Worm (Caenorhabditis elegans): Measurements from ENCODE around the gene C42D8.9.

Gene C42D8.9

DNA sequence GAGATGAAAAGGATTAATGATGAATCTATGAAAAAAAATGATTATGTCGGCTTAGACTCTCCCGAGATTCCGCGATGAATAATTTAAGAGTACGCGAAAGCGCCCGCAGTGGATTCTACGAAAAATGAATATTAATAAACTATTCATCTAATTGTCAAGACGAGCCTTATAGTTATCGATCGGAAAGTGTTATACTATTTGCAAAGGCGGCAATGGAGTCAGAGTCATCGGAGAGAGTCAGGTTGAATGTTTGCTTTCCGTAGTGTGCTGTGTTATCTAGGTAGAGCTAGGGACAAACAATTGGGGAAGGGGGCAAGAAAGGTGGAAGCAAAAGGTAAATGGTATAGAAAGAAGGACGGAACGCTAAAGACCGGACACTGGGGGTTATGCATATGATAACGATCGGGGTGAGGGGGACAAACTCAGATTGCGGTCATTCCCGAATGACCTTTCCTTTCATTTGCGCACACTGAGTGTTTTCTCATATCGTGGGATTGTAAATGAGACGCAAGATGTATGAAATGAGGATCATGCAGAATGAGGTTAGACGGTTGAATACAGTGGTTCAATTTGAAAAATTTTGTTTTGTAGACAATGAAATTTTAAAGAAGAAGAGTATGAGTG, 16.1 kb upstream of the C42D8.9 start (continued):
- TF ChIP-seq madf-2 (tag; optimal IDR thresholded peaks at IDR 0.05) (no peak), ref-2 (tag; optimal IDR thresholded peaks at IDR 0.05) (no peak), syd-9 (tag; optimal IDR thresholded peaks at IDR 0.05) (no peak), ceh-45 (GFP tag; IDR thresholded peaks at IDR 0.05) (no peak), odd-2 (tag; optimal IDR thresholded peaks at IDR 0.05) (no peak), tbx-7 (tag; optimal IDR thresholded peaks at IDR 0.05) (no peak), sdc-2 (tag; optimal IDR thresholded peaks at IDR 0.05) (peak; percentile 36), ceh-34 (tag; optimal IDR thresholded peaks at IDR 0.05) (peak; percentile 22), ztf-16 (tag; optimal IDR thresholded peaks at IDR 0.05) (no peak), elt-2 (tag; optimal IDR thresholded peaks at IDR 0.05) (peak; percentile 41), ceh-31 (tag; optimal IDR thresholded peaks at IDR 0.05) (peak; percentile 11), K02D7.2 (tag; optimal IDR thresholded peaks at IDR 0.05) (no peak), sox-2 (GFP tag; IDR thresholded peaks at IDR 0.05) (no peak), hlh-13 (GFP tag; optimal IDR thresholded peaks at IDR 0.05) (no peak)

DNA sequence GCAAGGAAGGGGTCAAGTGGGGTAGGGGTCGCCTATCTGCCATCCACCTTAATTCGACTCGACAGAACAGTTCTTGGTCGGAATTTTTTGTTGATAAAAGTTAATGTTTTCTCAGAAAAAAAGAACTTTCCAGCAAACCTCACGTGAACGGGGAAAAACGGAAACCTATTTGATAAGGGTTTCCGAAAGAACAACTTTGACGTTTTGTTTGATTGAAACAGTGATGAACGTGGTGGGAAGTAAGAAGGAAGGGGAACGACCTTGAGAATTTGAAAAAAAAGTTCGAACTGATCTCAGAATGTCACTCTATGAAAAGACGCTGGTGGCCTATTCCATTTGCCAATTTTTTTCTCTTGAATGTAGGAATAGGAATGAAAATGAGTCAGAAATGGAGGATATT, 15.5 kb upstream of the C42D8.9 start:
- no peak for TF ChIP-seq unc-42 (tag; optimal IDR thresholded peaks at IDR 0.05)
- no peak for TF ChIP-seq ahr-1 (tag; optimal IDR thresholded peaks at IDR 0.05)
- TF ChIP-seq syd-9 (tag; optimal IDR thresholded peaks at IDR 0.05), result no peak
- no peak for TF ChIP-seq che-1 (tag; optimal IDR thresholded peaks at IDR 0.05)
- TF ChIP-seq sox-4 (tag; optimal IDR thresholded peaks at IDR 0.05), result no peak
- TF ChIP-seq mec-3 (tag; optimal IDR thresholded peaks at IDR 0.05; ENCODE audit: borderline replicate concordance), result no peak
- no peak for TF ChIP-seq ceh-22 (tag; optimal IDR thresholded peaks at IDR 0.05)
- TF ChIP-seq pag-3 (tag; optimal IDR thresholded peaks at IDR 0.05; ENCODE audit: borderline replicate concordance), result no peak
- no peak for TF ChIP-seq hlh-30 (tag; optimal IDR thresholded peaks at IDR 0.05; ENCODE audit: insufficient read depth)

DNA sequence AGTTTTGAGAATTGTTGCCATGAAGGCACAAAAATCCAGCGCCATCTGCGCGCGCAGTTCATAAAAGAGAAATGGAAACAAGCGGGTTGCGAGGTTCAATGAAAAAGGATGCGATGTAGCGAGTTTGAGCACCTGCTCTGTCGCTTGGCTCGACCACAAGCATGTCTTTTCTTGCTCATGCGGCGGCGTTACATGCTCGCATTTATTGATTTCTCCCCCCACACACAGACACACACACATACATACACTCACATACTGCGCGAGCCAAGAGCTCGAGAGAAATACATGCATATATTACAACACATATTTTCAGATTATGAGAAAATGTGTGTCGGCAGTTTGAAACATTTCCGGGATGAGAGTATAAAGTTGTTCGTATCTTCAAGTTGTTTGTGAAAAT, 14.9 kb upstream of the C42D8.9 start:
- peak; percentile 17 for TF ChIP-seq pros-1 (tag; optimal IDR thresholded peaks at IDR 0.05)
- TF ChIP-seq C38D4.7 (GFP tag; optimal IDR thresholded peaks at IDR 0.05), result no peak
- no peak for TF ChIP-seq sdc-2 (tag; optimal IDR thresholded peaks at IDR 0.05)
- no peak for TF ChIP-seq pha-4 (tag; optimal IDR thresholded peaks at IDR 0.05)
- peak; percentile 23 for TF ChIP-seq nfya-1 (tag; optimal IDR thresholded peaks at IDR 0.05)
- TF ChIP-seq ceh-31 (tag; optimal IDR thresholded peaks at IDR 0.05), result peak; percentile 37
- no peak for TF ChIP-seq K09A11.1 (tag; optimal IDR thresholded peaks at IDR 0.05; ENCODE audit: insufficient read depth)
- TF ChIP-seq ceh-34 (tag; optimal IDR thresholded peaks at IDR 0.05), result no peak
- peak; percentile 12 for TF ChIP-seq unc-42 (tag; optimal IDR thresholded peaks at IDR 0.05)
- TF ChIP-seq ceh-48 (tag; optimal IDR thresholded peaks at IDR 0.05), result peak; percentile 98

DNA sequence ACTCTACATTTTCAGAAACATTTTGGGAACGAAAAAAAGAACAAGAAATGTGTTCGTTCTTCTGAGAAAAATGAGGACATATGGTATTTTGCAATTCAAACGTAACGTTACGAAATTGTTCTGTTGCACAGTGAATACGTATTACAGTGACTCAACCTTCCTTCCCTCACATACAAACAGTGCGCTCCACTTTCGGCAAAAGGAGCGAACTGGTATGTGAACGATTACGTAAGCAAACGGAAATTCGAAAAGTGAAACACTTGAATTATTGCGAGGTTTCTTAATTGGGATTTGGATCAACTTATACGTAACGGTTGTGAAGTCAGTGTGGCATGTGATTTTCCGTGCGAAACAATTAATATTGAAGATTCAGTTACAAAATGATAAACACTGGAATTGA, 14.0 kb upstream of the C42D8.9 start:
- TF ChIP-seq unc-3 (GFP tag; conservative IDR thresholded peaks at IDR 0.05) (no peak), unc-3 (tag; optimal IDR thresholded peaks at IDR 0.05) (no peak), tbx-7 (tag; optimal IDR thresholded peaks at IDR 0.05) (no peak), fax-1 (tag; optimal IDR thresholded peaks at IDR 0.05) (no peak), ceh-22 (tag; optimal IDR thresholded peaks at IDR 0.05) (no peak), sox-4 (tag; optimal IDR thresholded peaks at IDR 0.05) (no peak), ceh-30 (tag; optimal IDR thresholded peaks at IDR 0.05) (no peak), ceh-19 (GFP tag; optimal IDR thresholded peaks at IDR 0.05) (no peak), hlh-15 (tag; optimal IDR thresholded peaks at IDR 0.05) (no peak), fkh-6 (tag; optimal IDR thresholded peaks at IDR 0.05) (no peak), ceh-34 (tag; optimal IDR thresholded peaks at IDR 0.05) (no peak), ceh-45 (GFP tag; IDR thresholded peaks at IDR 0.05) (no peak), lin-11 (tag; optimal IDR thresholded peaks at IDR 0.05) (no peak), ceh-24 (tag; optimal IDR thresholded peaks at IDR 0.05) (no peak)
